Fruit fly (Drosophila melanogaster) whole organism, embryonic: Measurements from ENCODE around the gene CG10376.

Experiments used
- Atf3 ChIP-seq: fragments of 200-800 bp; sonication (Bioruptor generic); optimal IDR thresholded peaks from 3 replicates; lab custom pipeline; 2016; ENCODE audit warnings: missing biosample characterization, missing genetic modification characterization
- B-H1 ChIP-seq: fragments of 200-800 bp; sonication (Bioruptor generic); IDR thresholded peaks from 3 replicates; pipeline ENCODE4 v1.3.6; 2022; ENCODE audit warnings: missing biosample characterization, missing genetic modification characterization
- Bdp1 ChIP-seq: fragments of 200-800 bp; sonication (Bioruptor generic); optimal IDR thresholded peaks from 3 replicates; lab custom pipeline; 2016; ENCODE audit warnings: missing biosample characterization, missing genetic modification characterization
- CG10267 ChIP-seq: fragments of 200-800 bp; sonication (Bioruptor generic); optimal IDR thresholded peaks from 2 replicates; lab custom pipeline; 2018; ENCODE audit warnings: missing biosample characterization, mild to moderate bottlenecking, missing genetic modification characterization, moderate library complexity
- CG13123 ChIP-seq: fragments of 200-800 bp; sonication (Bioruptor generic); optimal IDR thresholded peaks from 2 replicates; lab custom pipeline; 2016; ENCODE audit warnings: missing biosample characterization, missing genetic modification characterization
- CG15011 ChIP-seq: fragments of 200-800 bp; sonication (Bioruptor generic); optimal IDR thresholded peaks from 3 replicates; lab custom pipeline; 2018; ENCODE audit warnings: missing biosample characterization, mild to moderate bottlenecking, missing genetic modification characterization
- CG15073 ChIP-seq: fragments of 200-800 bp; sonication (Bioruptor generic); optimal IDR thresholded peaks from 2 replicates; lab custom pipeline; 2016; ENCODE audit warnings: missing biosample characterization, missing genetic modification characterization
- CG1529 ChIP-seq: fragments of 200-800 bp; sonication (Bioruptor generic); optimal IDR thresholded peaks from 3 replicates; lab custom pipeline; 2018; ENCODE audit warnings: missing biosample characterization, missing genetic modification characterization
- CG17802 ChIP-seq: fragments of 200-800 bp; sonication (Bioruptor generic); optimal IDR thresholded peaks from 2 replicates; lab custom pipeline; 2018; ENCODE audit warnings: missing biosample characterization, mild to moderate bottlenecking, missing genetic modification characterization, moderate library complexity
- CG2678 ChIP-seq: fragments of 200-800 bp; sonication (Bioruptor generic); optimal IDR thresholded peaks from 3 replicates; lab custom pipeline; 2019; ENCODE audit warnings: missing biosample characterization, mild to moderate bottlenecking, missing genetic modification characterization, moderate library complexity
- CG2889 ChIP-seq: fragments of 200-800 bp; sonication (Bioruptor generic); IDR thresholded peaks from 3 replicates; pipeline ENCODE4 v1.3.6; 2022; ENCODE audit warnings: missing biosample characterization, missing genetic modification characterization
- CG3163 ChIP-seq: fragments of 200-800 bp; sonication (Bioruptor generic); optimal IDR thresholded peaks from 3 replicates; lab custom pipeline; 2016; ENCODE audit warnings: missing biosample characterization, missing genetic modification characterization
- CG3281 ChIP-seq: fragments of 200-800 bp; sonication (Bioruptor generic); optimal IDR thresholded peaks from 3 replicates; lab custom pipeline; 2017; ENCODE audit warnings: missing biosample characterization, mild to moderate bottlenecking, missing genetic modification characterization
- CG3847 ChIP-seq: fragments of 200-800 bp; sonication (Bioruptor generic); IDR thresholded peaks from 2 replicates; pipeline ENCODE4 v1.3.6; 2022; ENCODE audit warnings: missing biosample characterization, missing genetic modification characterization
- CG4328 ChIP-seq: fragments of 200-800 bp; sonication (Bioruptor generic); optimal IDR thresholded peaks from 3 replicates; lab custom pipeline; 2017; ENCODE audit warnings: missing biosample characterization, missing genetic modification reagents, missing genetic modification characterization
- CG4360 ChIP-seq: fragments of 200-800 bp; sonication (Bioruptor generic); IDR thresholded peaks from 2 replicates; pipeline ENCODE4 v1.3.6; 2022; ENCODE audit warnings: missing biosample characterization, missing genetic modification characterization
- CG4730 ChIP-seq: fragments of 200-800 bp; sonication (Bioruptor generic); IDR thresholded peaks from 2 replicates; pipeline ENCODE4 v1.3.6; 2022; ENCODE audit warnings: missing biosample characterization, missing genetic modification characterization
- CG6689 ChIP-seq: fragments of 200-800 bp; sonication (Bioruptor generic); IDR thresholded peaks from 2 replicates; pipeline ENCODE4 v1.3.6; 2022; ENCODE audit warnings: missing biosample characterization, missing genetic modification characterization
- CG7357 ChIP-seq: fragments of 200-800 bp; sonication (Bioruptor generic); IDR thresholded peaks from 3 replicates; pipeline ENCODE4 v1.3.6; 2022; ENCODE audit warnings: missing biosample characterization, missing genetic modification characterization
- CG7839 ChIP-seq: fragments of 200-800 bp; sonication (Bioruptor generic); optimal IDR thresholded peaks from 3 replicates; lab custom pipeline; 2018; ENCODE audit warnings: missing biosample characterization, mild to moderate bottlenecking, missing genetic modification characterization, moderate library complexity
- CG8388 ChIP-seq: fragments of 200-800 bp; sonication (Bioruptor generic); optimal IDR thresholded peaks from 2 replicates; lab custom pipeline; 2019; ENCODE audit warnings: missing biosample characterization, mild to moderate bottlenecking, missing genetic modification characterization, moderate library complexity
- CG8765 ChIP-seq: fragments of 200-800 bp; sonication (Bioruptor generic); IDR thresholded peaks from 2 replicates; pipeline ENCODE4 v1.3.6; 2022; ENCODE audit warnings: missing biosample characterization, missing genetic modification characterization
- CG9609 ChIP-seq: fragments of 200-800 bp; sonication (Bioruptor generic); optimal IDR thresholded peaks from 3 replicates; lab custom pipeline; 2016; ENCODE audit warnings: missing biosample characterization, missing genetic modification characterization
- Dbx ChIP-seq: fragments of 200-800 bp; sonication (Bioruptor generic); IDR thresholded peaks from 3 replicates; pipeline ENCODE4 v1.3.6; 2022; ENCODE audit warnings: missing biosample characterization, missing genetic modification characterization
- Drgx ChIP-seq: fragments of 200-800 bp; sonication (Bioruptor generic); IDR thresholded peaks from 2 replicates; pipeline ENCODE4 v1.3.6; 2022; ENCODE audit warnings: missing biosample characterization, missing genetic modification characterization
- ERR ChIP-seq: fragments of 200-800 bp; sonication (Bioruptor generic); optimal IDR thresholded peaks from 2 replicates; lab custom pipeline; 2016; ENCODE audit warnings: missing biosample characterization, missing genetic modification characterization
- Elba2 ChIP-seq: fragments of 200-800 bp; sonication (Bioruptor generic); optimal IDR thresholded peaks from 3 replicates; lab custom pipeline; 2016; ENCODE audit warnings: missing biosample characterization, missing genetic modification characterization
- GATAe ChIP-seq: fragments of 200-800 bp; sonication (Bioruptor generic); conservative IDR thresholded peaks from 2 replicates; pipeline ENCODE4 v1.3.6; 2022; ENCODE audit warnings: missing biosample characterization, missing genetic modification characterization
- HLH54F ChIP-seq: fragments of 200-800 bp; sonication (Bioruptor generic); optimal IDR thresholded peaks from 3 replicates; lab custom pipeline; 2016; ENCODE audit warnings: missing biosample characterization, missing genetic modification characterization
- Hr78 ChIP-seq, 2 experiments: fragments of 200-800 bp in 1 of 2; fragments of >200 bp in 1 of 2; sonication (Bioruptor generic) in 1 of 2; optimal IDR thresholded peaks; 2 replicates each; lab custom pipeline; 2017 to 2019; ENCODE audit warnings: missing biosample characterization in 2 of 2, missing genetic modification characterization in 2 of 2, mild to moderate bottlenecking in 1 of 2, moderate library complexity in 1 of 2
- Lim3 ChIP-seq: fragments of 200-800 bp; sonication (Bioruptor generic); IDR thresholded peaks from 2 replicates; pipeline ENCODE4 v1.3.6; 2022; ENCODE audit warnings: missing biosample characterization, missing genetic modification characterization
- Mes4 ChIP-seq: fragments of 200-800 bp; sonication (Bioruptor generic); optimal IDR thresholded peaks from 2 replicates; lab custom pipeline; 2016; ENCODE audit warnings: missing biosample characterization, missing genetic modification characterization
- NK7.1 ChIP-seq: fragments of 200-800 bp; sonication (Bioruptor generic); optimal IDR thresholded peaks from 3 replicates; lab custom pipeline; 2016; ENCODE audit warnings: missing biosample characterization, missing genetic modification characterization
- Oaz ChIP-seq: fragments of 200-800 bp; sonication (Bioruptor generic); IDR thresholded peaks from 2 replicates; pipeline ENCODE4 v1.3.6; 2022; ENCODE audit warnings: missing biosample characterization, missing genetic modification characterization
- Taf1 ChIP-seq: fragments of 200-800 bp; sonication (Bioruptor generic); IDR thresholded peaks from 2 replicates; pipeline ENCODE4 v1.3.6; 2022; ENCODE audit warnings: missing biosample characterization, missing genetic modification characterization
- ash1 ChIP-seq: fragments of 200-800 bp; sonication (Bioruptor generic); optimal IDR thresholded peaks from 2 replicates; lab custom pipeline; 2018; ENCODE audit warnings: missing biosample characterization, mild to moderate bottlenecking, missing genetic modification characterization
- bab2 ChIP-seq: fragments of 200-800 bp; sonication (Bioruptor generic); optimal IDR thresholded peaks from 2 replicates; lab custom pipeline; 2016; ENCODE audit warnings: missing biosample characterization, missing genetic modification characterization
- chif ChIP-seq, 2 experiments: fragments of 200-800 bp; sonication (Bioruptor generic); optimal IDR thresholded peaks; 3 replicates each; lab custom pipeline; 2016; ENCODE audit warnings: missing biosample characterization in 2 of 2, missing genetic modification characterization in 2 of 2
- kah ChIP-seq: fragments of 200-800 bp; sonication (Bioruptor generic); optimal IDR thresholded peaks from 2 replicates; lab custom pipeline; 2018; ENCODE audit warnings: missing biosample characterization, mild to moderate bottlenecking, missing genetic modification characterization
- mirr ChIP-seq: fragments of 200-800 bp; sonication (Bioruptor generic); optimal IDR thresholded peaks from 3 replicates; lab custom pipeline; 2018; ENCODE audit warnings: missing biosample characterization, mild to moderate bottlenecking, missing genetic modification characterization
- mld ChIP-seq: fragments of 200-800 bp; sonication (Bioruptor generic); IDR thresholded peaks from 3 replicates; pipeline ENCODE4 v1.3.6; 2022; ENCODE audit warnings: missing biosample characterization, missing genetic modification characterization; ENCODE audit not compliant: partially characterized antibody
- nmo ChIP-seq: fragments of 200-800 bp; sonication (Bioruptor generic); optimal IDR thresholded peaks from 2 replicates; lab custom pipeline; 2018; ENCODE audit warnings: missing biosample characterization, mild to moderate bottlenecking, missing genetic modification characterization, moderate library complexity
- pan ChIP-seq, 4 experiments: fragments of >200 bp in 3 of 4; fragments of 200-800 bp in 1 of 4; sonication (Bioruptor generic) in 1 of 4; optimal IDR thresholded peaks in 3 of 4; IDR thresholded peaks in 1 of 4; 2 replicates each; pipeline versions ENCODE4 v1.3.6 to Lab custom; 2017 to 2022; ENCODE audit warnings: missing biosample characterization in 2 of 4, missing genetic modification characterization in 2 of 4, mixed read lengths in 1 of 4
- phol ChIP-seq: fragments of 200-800 bp; sonication (Bioruptor generic); optimal IDR thresholded peaks from 3 replicates; lab custom pipeline; 2018; ENCODE audit warnings: missing biosample characterization, mild to moderate bottlenecking, missing genetic modification characterization, moderate library complexity
- sc ChIP-seq, 3 experiments: fragments of >200 bp in 2 of 3; fragments of 200-800 bp in 1 of 3; sonication (Bioruptor generic) in 1 of 3; optimal IDR thresholded peaks; 2 replicates in 2 of 3; 3 replicates in 1 of 3; lab custom pipeline; 2017; ENCODE audit warnings: mild to moderate bottlenecking in 1 of 3, missing biosample characterization in 1 of 3, missing genetic modification characterization in 1 of 3, missing genetic modification reagents in 1 of 3
- schlank ChIP-seq: fragments of 200-800 bp; sonication (Bioruptor generic); optimal IDR thresholded peaks from 2 replicates; lab custom pipeline; 2018; ENCODE audit warnings: missing biosample characterization, mild to moderate bottlenecking, missing genetic modification characterization
- seq ChIP-seq: fragments of 200-800 bp; sonication (Bioruptor generic); IDR thresholded peaks from 2 replicates; pipeline ENCODE4 v1.3.6; 2022; ENCODE audit warnings: missing biosample characterization, missing genetic modification characterization
- shn ChIP-seq: fragments of 200-800 bp; sonication (Bioruptor generic); optimal IDR thresholded peaks from 3 replicates; lab custom pipeline; 2016; ENCODE audit warnings: missing biosample characterization, missing genetic modification characterization
- sqz ChIP-seq: fragments of 200-800 bp; sonication (Bioruptor generic); optimal IDR thresholded peaks from 3 replicates; lab custom pipeline; 2018; ENCODE audit warnings: missing biosample characterization, mild to moderate bottlenecking, missing genetic modification characterization
- trh ChIP-seq: fragments of 200-800 bp; sonication (Bioruptor generic); optimal IDR thresholded peaks from 2 replicates; lab custom pipeline; 2016; ENCODE audit warnings: missing biosample characterization, missing genetic modification characterization

The CG10376 gene

dm6 chr2L:18695404-18695804 is 7.5 kb downstream of the CG10376 start, which contains the start of the genes CG10383 and CG10338 (continued):
- peak; percentile 91 for TF ChIP-seq HLH54F (GFP tag; lab: Kevin White, UChicago)
- TF ChIP-seq CG7357 = peak; percentile 65; the same call in 2 of the 3 replicates
- TF ChIP-seq ash1 = no peak
- peak; percentile 84 for TF ChIP-seq CG6689 (GFP tag; lab: Robert Waterston, UW)
- TF ChIP-seq CG13123 (GFP tag; lab: Kevin White, UChicago) = peak; percentile 71
- no peak for TF ChIP-seq sqz (GFP tag; lab: Kevin White, UChicago)
- TF ChIP-seq shn (GFP tag; lab: Kevin White, UChicago) = peak; percentile 92
- TF ChIP-seq Mes4 (GFP tag; lab: Kevin White, UChicago) = peak; percentile 70
- TF ChIP-seq GATAe (GFP tag; lab: Robert Waterston, UW) = peak; percentile 83
- peak; percentile 28 for TF ChIP-seq CG1529 (GFP tag; lab: Kevin White, UChicago)
- peak; percentile 87 for TF ChIP-seq nmo (GFP tag; lab: Kevin White, UChicago)
- peak; percentile 53 for TF ChIP-seq CG4360 (GFP tag; lab: Robert Waterston, UW)
- peak; percentile 95 for TF ChIP-seq CG9609
- peak; percentile 86 for TF ChIP-seq CG3847 (GFP tag; lab: Robert Waterston, UW)
- peak; percentile 91 for TF ChIP-seq ERR (GFP tag; lab: Kevin White, UChicago)
- peak; percentile 82 for TF ChIP-seq CG3281 (GFP tag; lab: Kevin White, UChicago)
- TF ChIP-seq mld (GFP tag; lab: Robert Waterston, UW) = no peak
- peak; percentile 89 for TF ChIP-seq Atf3 (GFP tag; lab: Kevin White, UChicago)
- no peak for TF ChIP-seq Hr78 (GFP tag; optimal IDR thresholded peaks at IDR 0.05; lab: Kevin White, UChicago)
- TF ChIP-seq kah (GFP tag; lab: Kevin White, UChicago) = peak; percentile 13
- peak; percentile 26 for TF ChIP-seq CG17802 (tag; lab: Kevin White, UChicago)
- peak; percentile 48 for TF ChIP-seq Elba2 (GFP tag; lab: Kevin White, UChicago)
- TF ChIP-seq CG2889 (GFP tag; lab: Robert Waterston, UW) = peak; percentile 83
- TF ChIP-seq CG7839 (tag; lab: Kevin White, UChicago) = peak; percentile 80
- TF ChIP-seq CG4730 (GFP tag; lab: Robert Waterston, UW) = peak; percentile 86
- TF ChIP-seq CG2678 (tag; lab: Kevin White, UChicago) = peak; percentile 79
- peak; percentile 54; the same call in 1 of the 2 replicates for TF ChIP-seq CG8765
- TF ChIP-seq CG4328 = peak; percentile 61
- TF ChIP-seq Oaz (GFP tag; lab: Robert Waterston, UW) = peak; percentile 68
- TF ChIP-seq chif (GFP tag; optimal IDR thresholded peaks at IDR 0.05; lab: Kevin White, UChicago) = peak; percentile 78 to 88
- TF ChIP-seq Taf1 (GFP tag; lab: Robert Waterston, UW) = peak; percentile 84
- peak; percentile 71 for TF ChIP-seq CG10267
- peak; percentile 73 for TF ChIP-seq NK7.1
- TF ChIP-seq CG3163 (GFP tag; lab: Kevin White, UChicago) = peak; percentile 65
- peak; percentile 41 for TF ChIP-seq mirr (GFP tag; lab: Kevin White, UChicago)
- no peak for TF ChIP-seq CG15073 (GFP tag; lab: Kevin White, UChicago)
- TF ChIP-seq pan (optimal IDR thresholded peaks at IDR 0.05; lab: Kevin White, UChicago) = no peak
- peak in 1 of 2 experiments; percentile 94 for TF ChIP-seq pan (GFP tag; optimal IDR thresholded peaks at IDR 0.05 in 1 of 2, IDR thresholded peaks at IDR 0.05 in 1 of 2)
- 0 out of 2 replicates have a peak, but pooled peaks have one; percentile 33 for TF ChIP-seq Lim3 (GFP tag; lab: Robert Waterston, UW)
- TF ChIP-seq CG8388 = peak; percentile 71
- peak; percentile 72 for TF ChIP-seq schlank (tag; lab: Kevin White, UChicago)
- TF ChIP-seq B-H1 (GFP tag; lab: Robert Waterston, UW) = peak; percentile 86
- TF ChIP-seq sc (optimal IDR thresholded peaks at IDR 0.05; lab: Kevin White, UChicago) = no peak
- peak; percentile 33 for TF ChIP-seq sc (GFP tag; optimal IDR thresholded peaks at IDR 0.05; lab: Kevin White, UChicago)
- peak; percentile 89 for TF ChIP-seq bab2 (GFP tag; lab: Kevin White, UChicago)
- peak; percentile 84 for TF ChIP-seq seq (GFP tag; lab: Robert Waterston, UW)
- peak; percentile 92 for TF ChIP-seq Dbx (GFP tag; lab: Robert Waterston, UW)
- TF ChIP-seq phol (tag; lab: Kevin White, UChicago) = peak; percentile 83
- TF ChIP-seq Drgx = peak; percentile 88
- TF ChIP-seq CG15011 = peak; percentile 43
- peak; percentile 61 for TF ChIP-seq trh
- TF ChIP-seq Bdp1 (GFP tag; lab: Kevin White, UChicago) = peak; percentile 77
